Fruit fly (Drosophila melanogaster) whole organism, embryonic: ENCODE measurements around the gene CG10660.
A peak's percentile ranks its signal among the peaks of the same experiment; 100 is the strongest.

Experiments
- CG12236 ChIP-seq: fragments of 200-800 bp; sonication (Bioruptor generic); optimal IDR thresholded peaks from 2 replicates; lab custom pipeline; 2016; ENCODE audit warnings: missing biosample characterization, missing genetic modification characterization
- CG6765 ChIP-seq: fragments of 200-800 bp; sonication (Bioruptor generic); optimal IDR thresholded peaks from 3 replicates; lab custom pipeline; 2017; ENCODE audit warnings: missing biosample characterization, mild to moderate bottlenecking, missing genetic modification characterization
- CG6854 ChIP-seq: fragments of 200-800 bp; sonication (Bioruptor generic); optimal IDR thresholded peaks from 3 replicates; lab custom pipeline; 2017; ENCODE audit warnings: missing biosample characterization, mild to moderate bottlenecking, missing genetic modification characterization
- CG9797 ChIP-seq: fragments of 200-800 bp; sonication (Bioruptor generic); optimal IDR thresholded peaks from 3 replicates; lab custom pipeline; 2018; ENCODE audit warnings: missing biosample characterization, mild to moderate bottlenecking, missing genetic modification characterization
- Hr78 ChIP-seq, 2 experiments: fragments of 200-800 bp in 1 of 2; fragments of >200 bp in 1 of 2; sonication (Bioruptor generic) in 1 of 2; optimal IDR thresholded peaks; 2 replicates each; lab custom pipeline; 2017 to 2019; ENCODE audit warnings: missing biosample characterization in 2 of 2, missing genetic modification characterization in 2 of 2, mild to moderate bottlenecking in 1 of 2, moderate library complexity in 1 of 2
- Mrtf ChIP-seq: fragments of 200-800 bp; sonication (Bioruptor generic); IDR thresholded peaks from 3 replicates; pipeline ENCODE4 v1.3.6; 2022; ENCODE audit warnings: missing biosample characterization, missing genetic modification characterization
- caup ChIP-seq: fragments of 200-800 bp; sonication (Bioruptor generic); optimal IDR thresholded peaks from 3 replicates; lab custom pipeline; 2017; ENCODE audit warnings: missing biosample characterization, mild to moderate bottlenecking, missing genetic modification characterization, moderate library complexity; ENCODE audit not compliant: severe bottlenecking
- dmrt11E ChIP-seq: fragments of 200-800 bp; sonication (Bioruptor generic); optimal IDR thresholded peaks from 3 replicates; lab custom pipeline; 2018; ENCODE audit warnings: missing biosample characterization, mild to moderate bottlenecking, missing genetic modification characterization, moderate library complexity
- eve ChIP-seq, 2 experiments: fragments of >200 bp; optimal IDR thresholded peaks; 2 replicates each; lab custom pipeline; 2017; ENCODE audit warnings: missing biosample characterization in 2 of 2, missing genetic modification characterization in 2 of 2
- jing ChIP-seq: fragments of 200-800 bp; sonication (Bioruptor generic); optimal IDR thresholded peaks from 2 replicates; lab custom pipeline; 2018; ENCODE audit warnings: missing biosample characterization, mild to moderate bottlenecking, missing genetic modification characterization
- ranshi ChIP-seq: fragments of 200-800 bp; sonication (Bioruptor generic); IDR thresholded peaks from 2 replicates; pipeline ENCODE4 v1.3.6; 2022; ENCODE audit warnings: missing biosample characterization, missing genetic modification characterization
- tio ChIP-seq: fragments of 200-800 bp; sonication (Bioruptor generic); optimal IDR thresholded peaks from 2 replicates; lab custom pipeline; 2017; ENCODE audit warnings: missing biosample characterization, missing genetic modification characterization, inconsistent platforms

dm6 chr3L:12495312-12495725 is 4.8 kb upstream of the CG10660 start:
- TF ChIP-seq Mrtf (GFP tag; lab: Robert Waterston, UW): 0 out of 3 replicates have a peak, but pooled peaks have one; percentile 29
- TF ChIP-seq CG6854: no peak
- TF ChIP-seq CG9797 (GFP tag; lab: Kevin White, UChicago): no peak
- no peak for TF ChIP-seq CG12236 (GFP tag; lab: Kevin White, UChicago)
- TF ChIP-seq tio: peak; percentile 26
- TF ChIP-seq ranshi: no peak
- no peak for TF ChIP-seq CG6765 (GFP tag; lab: Kevin White, UChicago)
- peak; percentile 11 for TF ChIP-seq caup
- TF ChIP-seq Hr78 (GFP tag; optimal IDR thresholded peaks at IDR 0.05; lab: Kevin White, UChicago): no peak
- TF ChIP-seq eve (GFP tag; optimal IDR thresholded peaks at IDR 0.05; lab: Kevin White, UChicago): no peak
- no peak for TF ChIP-seq jing (GFP tag; lab: Kevin White, UChicago)
- peak; percentile 16 for TF ChIP-seq dmrt11E (tag; lab: Kevin White, UChicago)
